Fruit fly (Drosophila melanogaster): ENCODE results near the gene alpha-Est2.
A peak's percentile ranks its signal among the peaks of the same experiment; 100 is the strongest.

The alpha-Est2 gene

DNA sequence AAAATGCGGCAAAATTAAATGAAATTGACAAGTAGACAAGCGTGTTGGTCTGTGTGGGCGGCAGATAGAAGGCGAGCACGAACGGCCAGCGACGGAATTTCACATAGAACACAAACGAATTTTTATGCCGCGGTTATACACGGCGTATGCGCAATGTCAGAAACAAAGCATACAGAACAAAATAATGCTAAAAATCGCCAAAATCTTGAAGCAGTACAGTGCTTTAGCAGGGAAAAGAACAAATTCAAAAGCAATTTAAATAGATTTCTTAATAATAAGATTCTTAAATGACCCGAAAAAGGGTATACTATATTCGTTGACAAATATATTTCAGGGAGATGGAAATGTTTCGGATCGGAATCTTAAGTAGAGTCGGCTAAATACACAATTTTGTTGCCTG is 41.1 kb upstream of the alpha-Est2 start (continued):
- TF ChIP-seq her (GFP tag; optimal IDR thresholded peaks at IDR 0.05) = no peak
- no peak for TF ChIP-seq lov (optimal IDR thresholded peaks at IDR 0.05)
- TF ChIP-seq lov (GFP tag; IDR thresholded peaks at IDR 0.05) = no peak
- no peak for TF ChIP-seq hkb (optimal IDR thresholded peaks at IDR 0.05)
- no peak for TF ChIP-seq hkb (GFP tag; IDR thresholded peaks at IDR 0.05)
- TF ChIP-seq CG12219 (GFP tag; optimal IDR thresholded peaks at IDR 0.05) = no peak
- TF ChIP-seq CG8388 (GFP tag; optimal IDR thresholded peaks at IDR 0.05) = no peak
- TF ChIP-seq Dip2 (GFP tag; IDR thresholded peaks at IDR 0.05) = no peak
- peak; percentile 62 for TF ChIP-seq Atf6 (GFP tag; IDR thresholded peaks at IDR 0.05)
- TF ChIP-seq psq (GFP tag; optimal IDR thresholded peaks at IDR 0.05) = no peak
- no peak for TF ChIP-seq CG31365 (tag; optimal IDR thresholded peaks at IDR 0.05)
- TF ChIP-seq kni (GFP tag; optimal IDR thresholded peaks at IDR 0.05) = no peak
- no peak for TF ChIP-seq pfk (GFP tag; optimal IDR thresholded peaks at IDR 0.05)
- TF ChIP-seq lab (GFP tag; optimal IDR thresholded peaks at IDR 0.05) = peak; percentile 58
- TF ChIP-seq CG1792 (GFP tag; optimal IDR thresholded peaks at IDR 0.05) = no peak
- TF ChIP-seq sd (tag; optimal IDR thresholded peaks at IDR 0.05) = peak; percentile 82
- no peak; the same call in 1 of the 2 replicates for TF ChIP-seq vvl (GFP tag; IDR thresholded peaks at IDR 0.05)
- TF ChIP-seq ssp (GFP tag; IDR thresholded peaks at IDR 0.05) = no peak
- TF ChIP-seq CG12391 (tag; optimal IDR thresholded peaks at IDR 0.05) = no peak
- TF ChIP-seq CG12299 (tag; optimal IDR thresholded peaks at IDR 0.05) = no peak
- TF ChIP-seq MESR4 (GFP tag; optimal IDR thresholded peaks at IDR 0.05) = no peak
- peak; percentile 30 for TF ChIP-seq CoRest (tag; optimal IDR thresholded peaks at IDR 0.05)
- TF ChIP-seq CG10543 (GFP tag; optimal IDR thresholded peaks at IDR 0.05) = no peak
- TF ChIP-seq CTCF (GFP tag; optimal IDR thresholded peaks at IDR 0.05) = no peak
- no peak for TF ChIP-seq Antp (GFP tag; optimal IDR thresholded peaks at IDR 0.05)
- TF ChIP-seq Dip3 (GFP tag; optimal IDR thresholded peaks at IDR 0.05) = peak; percentile 43
- peak; percentile 15 for TF ChIP-seq dmrt99B (tag; optimal IDR thresholded peaks at IDR 0.05)
- TF ChIP-seq caup (GFP tag; optimal IDR thresholded peaks at IDR 0.05; ENCODE audit: severe bottlenecking) = no peak
- TF ChIP-seq ttk (GFP tag; IDR thresholded peaks at IDR 0.05) = no peak
- peak; percentile 5 for TF ChIP-seq D19B (GFP tag; optimal IDR thresholded peaks at IDR 0.05)
- no peak for TF ChIP-seq CG8290 (GFP tag; optimal IDR thresholded peaks at IDR 0.05)
- peak in 1 of 2 experiments; percentile 6 for TF ChIP-seq CG8290 (tag; optimal IDR thresholded peaks at IDR 0.05)
- no peak for TF ChIP-seq klu (GFP tag; IDR thresholded peaks at IDR 0.05)
- TF ChIP-seq CG11504 (tag; optimal IDR thresholded peaks at IDR 0.05) = peak; percentile 50
- no peak for TF ChIP-seq danr (GFP tag; IDR thresholded peaks at IDR 0.05)
- TF ChIP-seq Ets65A (GFP tag) = no peak
- TF ChIP-seq gfzf (GFP tag; optimal IDR thresholded peaks at IDR 0.05) = no peak
- no peak for TF ChIP-seq Xrp1 (GFP tag; IDR thresholded peaks at IDR 0.05)
- peak; percentile 80 for TF ChIP-seq slbo (GFP tag; IDR thresholded peaks at IDR 0.05)
- no peak for TF ChIP-seq crc (GFP tag; optimal IDR thresholded peaks at IDR 0.05)
- no peak for TF ChIP-seq org-1 (GFP tag; optimal IDR thresholded peaks at IDR 0.05)
- no peak for TF ChIP-seq Dll (GFP tag; IDR thresholded peaks at IDR 0.05; ENCODE audit: partially characterized antibody)
- no peak for TF ChIP-seq Oaz (GFP tag; IDR thresholded peaks at IDR 0.05)
- TF ChIP-seq CG2116 (GFP tag; optimal IDR thresholded peaks at IDR 0.05) = no peak
- TF ChIP-seq chif (GFP tag; optimal IDR thresholded peaks at IDR 0.05) = no peak
- no peak for TF ChIP-seq hbn (GFP tag; IDR thresholded peaks at IDR 0.05; ENCODE audit: partially characterized antibody)
- TF ChIP-seq NfI (GFP tag; optimal IDR thresholded peaks at IDR 0.05) = peak; percentile 29
- no peak for TF ChIP-seq Blimp-1 (GFP tag; optimal IDR thresholded peaks at IDR 0.05)
- no peak for TF ChIP-seq GATAe (GFP tag; conservative IDR thresholded peaks at IDR 0.05)
- TF ChIP-seq CG9876 (GFP tag; optimal IDR thresholded peaks at IDR 0.05) = no peak
- TF ChIP-seq H2.0 (GFP tag; IDR thresholded peaks at IDR 0.05) = peak; percentile 54
- TF ChIP-seq Tbp (GFP tag; optimal IDR thresholded peaks at IDR 0.05) = no peak
- TF ChIP-seq Drgx (GFP tag; IDR thresholded peaks at IDR 0.05) = no peak
- peak in 1 of 2 experiments; percentile 21 for TF ChIP-seq eve (GFP tag; optimal IDR thresholded peaks at IDR 0.05)

All from whole organism, embryonic.